Fruit fly (Drosophila melanogaster) whole organism, embryonic: ENCODE measurements around the gene CG31875.
A peak's percentile ranks its signal among the peaks of the same experiment; 100 is the strongest.

Experiments
- Ada2b ChIP-seq: fragments of 200-800 bp; sonication (Bioruptor generic); IDR thresholded peaks from 2 replicates; pipeline ENCODE4 v1.3.6; 2022; ENCODE audit warnings: missing biosample characterization, missing genetic modification characterization
- Adf1 ChIP-seq: fragments of 200-800 bp; sonication (Bioruptor generic); IDR thresholded peaks from 2 replicates; pipeline ENCODE4 v1.3.6; 2022; ENCODE audit warnings: missing biosample characterization, missing genetic modification characterization
- Asciz ChIP-seq: fragments of 200-800 bp; sonication (Bioruptor generic); optimal IDR thresholded peaks from 2 replicates; lab custom pipeline; 2017; ENCODE audit warnings: missing biosample characterization, mild to moderate bottlenecking, missing genetic modification characterization, missing genetic modification reagents
- Bdp1 ChIP-seq: fragments of 200-800 bp; sonication (Bioruptor generic); optimal IDR thresholded peaks from 3 replicates; lab custom pipeline; 2016; ENCODE audit warnings: missing biosample characterization, missing genetic modification characterization
- BtbVII ChIP-seq: fragments of 200-800 bp; sonication (Bioruptor generic); optimal IDR thresholded peaks from 3 replicates; lab custom pipeline; 2017; ENCODE audit warnings: missing biosample characterization, mild to moderate bottlenecking, missing genetic modification characterization
- CG12391 ChIP-seq: fragments of 200-800 bp; sonication (Bioruptor generic); optimal IDR thresholded peaks from 3 replicates; lab custom pipeline; 2018; ENCODE audit warnings: missing biosample characterization, mild to moderate bottlenecking, missing genetic modification characterization, moderate library complexity
- CG14014 ChIP-seq: fragments of 200-800 bp; sonication (Bioruptor generic); IDR thresholded peaks from 2 replicates; pipeline ENCODE4 v1.3.6; 2022; ENCODE audit warnings: missing biosample characterization, missing genetic modification characterization
- CG14710 ChIP-seq: fragments of 200-800 bp; sonication (Bioruptor generic); optimal IDR thresholded peaks from 3 replicates; lab custom pipeline; 2019; ENCODE audit warnings: missing biosample characterization, mild to moderate bottlenecking, missing genetic modification characterization, moderate library complexity
- CG15011 ChIP-seq: fragments of 200-800 bp; sonication (Bioruptor generic); optimal IDR thresholded peaks from 3 replicates; lab custom pipeline; 2018; ENCODE audit warnings: missing biosample characterization, mild to moderate bottlenecking, missing genetic modification characterization
- CG15479 ChIP-seq: fragments of 200-800 bp; sonication (Bioruptor generic); optimal IDR thresholded peaks from 3 replicates; lab custom pipeline; 2019; ENCODE audit warnings: missing biosample characterization, mild to moderate bottlenecking, missing genetic modification characterization, moderate library complexity
- CG17328 ChIP-seq: fragments of 200-800 bp; sonication (Bioruptor generic); IDR thresholded peaks from 2 replicates; pipeline ENCODE4 v1.3.6; 2022; ENCODE audit warnings: missing biosample characterization, missing genetic modification characterization
- CG2116 ChIP-seq: fragments of 200-800 bp; sonication (Bioruptor generic); optimal IDR thresholded peaks from 3 replicates; lab custom pipeline; 2018; ENCODE audit warnings: missing biosample characterization, mild to moderate bottlenecking, missing genetic modification characterization
- CG2712 ChIP-seq: fragments of 200-800 bp; optimal IDR thresholded peaks from 3 replicates; lab custom pipeline; 2019; ENCODE audit warnings: missing biosample characterization, mild to moderate bottlenecking, missing genetic modification characterization, moderate library complexity
- CG3995 ChIP-seq: fragments of 200-800 bp; sonication (Bioruptor generic); optimal IDR thresholded peaks from 3 replicates; lab custom pipeline; 2016; ENCODE audit warnings: missing biosample characterization, missing genetic modification characterization
- CG4282 ChIP-seq: fragments of 200-800 bp; sonication (Bioruptor generic); optimal IDR thresholded peaks from 2 replicates; lab custom pipeline; 2016; ENCODE audit warnings: missing biosample characterization, missing genetic modification characterization
- CG4360 ChIP-seq: fragments of 200-800 bp; sonication (Bioruptor generic); IDR thresholded peaks from 2 replicates; pipeline ENCODE4 v1.3.6; 2022; ENCODE audit warnings: missing biosample characterization, missing genetic modification characterization
- CG6272 ChIP-seq: fragments of 200-800 bp; sonication (Bioruptor generic); IDR thresholded peaks from 2 replicates; pipeline ENCODE4 v1.3.6; 2022; ENCODE audit warnings: missing biosample characterization, missing genetic modification characterization
- Dad ChIP-seq: fragments of 200-800 bp; sonication (Bioruptor generic); optimal IDR thresholded peaks from 3 replicates; lab custom pipeline; 2016; ENCODE audit warnings: missing biosample characterization, missing genetic modification characterization
- Dref ChIP-seq: fragments of 200-800 bp; sonication (Bioruptor generic); IDR thresholded peaks from 2 replicates; pipeline ENCODE4 v1.3.6; 2022; ENCODE audit warnings: missing biosample characterization, missing genetic modification characterization
- Drgx ChIP-seq: fragments of 200-800 bp; sonication (Bioruptor generic); IDR thresholded peaks from 2 replicates; pipeline ENCODE4 v1.3.6; 2022; ENCODE audit warnings: missing biosample characterization, missing genetic modification characterization
- Elba2 ChIP-seq: fragments of 200-800 bp; sonication (Bioruptor generic); optimal IDR thresholded peaks from 3 replicates; lab custom pipeline; 2016; ENCODE audit warnings: missing biosample characterization, missing genetic modification characterization
- Gug ChIP-seq: fragments of 200-800 bp; sonication (Bioruptor generic); IDR thresholded peaks from 4 replicates; pipeline ENCODE4 v1.3.6; 2022; ENCODE audit warnings: missing biosample characterization, missing genetic modification characterization
- Lim3 ChIP-seq: fragments of 200-800 bp; sonication (Bioruptor generic); IDR thresholded peaks from 2 replicates; pipeline ENCODE4 v1.3.6; 2022; ENCODE audit warnings: missing biosample characterization, missing genetic modification characterization
- Oli ChIP-seq: fragments of 200-800 bp; sonication (Bioruptor generic); optimal IDR thresholded peaks from 2 replicates; lab custom pipeline; 2018; ENCODE audit warnings: missing biosample characterization, mild to moderate bottlenecking, missing genetic modification characterization, moderate library complexity
- Vsx1 ChIP-seq: fragments of 200-800 bp; sonication (Bioruptor generic); optimal IDR thresholded peaks from 2 replicates; lab custom pipeline; 2017; ENCODE audit warnings: missing biosample characterization, mild to moderate bottlenecking, missing genetic modification characterization, missing genetic modification reagents
- Xrp1 ChIP-seq: fragments of 200-800 bp; sonication (Bioruptor generic); IDR thresholded peaks from 2 replicates; pipeline ENCODE4 v1.3.6; 2022; ENCODE audit warnings: missing biosample characterization, missing genetic modification characterization
- ac ChIP-seq: fragments of 200-800 bp; sonication (Bioruptor generic); optimal IDR thresholded peaks from 3 replicates; lab custom pipeline; 2017; ENCODE audit warnings: missing biosample characterization, mild to moderate bottlenecking, missing genetic modification characterization
- az2 ChIP-seq: fragments of 200-800 bp; sonication (Bioruptor generic); optimal IDR thresholded peaks from 3 replicates; lab custom pipeline; 2016; ENCODE audit warnings: missing biosample characterization, missing genetic modification characterization
- bbx ChIP-seq: fragments of 200-800 bp; sonication (Bioruptor generic); IDR thresholded peaks from 2 replicates; pipeline ENCODE4 v1.3.6; 2022; ENCODE audit warnings: missing biosample characterization, missing genetic modification characterization; ENCODE audit not compliant: partially characterized antibody
- cas ChIP-seq: fragments of 200-800 bp; sonication (Bioruptor generic); IDR thresholded peaks from 2 replicates; pipeline ENCODE4 v1.3.6; 2022; ENCODE audit warnings: missing biosample characterization, missing genetic modification characterization
- dati ChIP-seq: fragments of 200-800 bp; sonication (Bioruptor generic); IDR thresholded peaks from 2 replicates; pipeline ENCODE4 v1.3.6; 2022; ENCODE audit warnings: missing biosample characterization, missing genetic modification characterization
- dimm ChIP-seq: fragments of 200-800 bp; sonication (Bioruptor generic); IDR thresholded peaks from 2 replicates; pipeline ENCODE4 v1.3.6; 2022; ENCODE audit warnings: missing biosample characterization, missing genetic modification characterization
- ftz-f1 ChIP-seq: fragments of 200-800 bp; sonication (Bioruptor generic); optimal IDR thresholded peaks from 2 replicates; lab custom pipeline; 2016; ENCODE audit warnings: missing biosample characterization, missing genetic modification characterization
- grn ChIP-seq: fragments of 200-800 bp; sonication (Bioruptor generic); optimal IDR thresholded peaks from 3 replicates; lab custom pipeline; 2017; ENCODE audit warnings: missing biosample characterization, missing genetic modification characterization
- gro ChIP-seq: fragments of 200-800 bp; sonication (Bioruptor generic); optimal IDR thresholded peaks from 2 replicates; lab custom pipeline; 2016; ENCODE audit warnings: missing biosample characterization, missing genetic modification characterization
- kah ChIP-seq: fragments of 200-800 bp; sonication (Bioruptor generic); optimal IDR thresholded peaks from 2 replicates; lab custom pipeline; 2018; ENCODE audit warnings: missing biosample characterization, mild to moderate bottlenecking, missing genetic modification characterization
- nau ChIP-seq: fragments of 200-800 bp; sonication (Bioruptor generic); optimal IDR thresholded peaks from 3 replicates; lab custom pipeline; 2017; ENCODE audit warnings: missing biosample characterization, mild to moderate bottlenecking, missing genetic modification characterization, missing genetic modification reagents
- nom ChIP-seq: fragments of 200-800 bp; sonication (Bioruptor generic); optimal IDR thresholded peaks from 2 replicates; lab custom pipeline; 2017; ENCODE audit warnings: missing biosample characterization, missing genetic modification characterization, mild to moderate bottlenecking, moderate library complexity, missing genetic modification reagents
- oc ChIP-seq: fragments of 200-800 bp; sonication (Bioruptor generic); optimal IDR thresholded peaks from 2 replicates; lab custom pipeline; 2018; ENCODE audit warnings: missing biosample characterization, mild to moderate bottlenecking, missing genetic modification characterization, moderate library complexity
- otp ChIP-seq: fragments of 200-800 bp; sonication (Bioruptor generic); IDR thresholded peaks from 3 replicates; pipeline ENCODE4, ENCODE4 v1.3.6; 2022; ENCODE audit warnings: missing biosample characterization, missing genetic modification characterization
- pan ChIP-seq, 4 experiments: fragments of >200 bp in 3 of 4; fragments of 200-800 bp in 1 of 4; sonication (Bioruptor generic) in 1 of 4; optimal IDR thresholded peaks in 3 of 4; IDR thresholded peaks in 1 of 4; 2 replicates each; pipeline versions ENCODE4 v1.3.6 to Lab custom; 2017 to 2022; ENCODE audit warnings: missing biosample characterization in 2 of 4, missing genetic modification characterization in 2 of 4, mixed read lengths in 1 of 4
- pnt ChIP-seq: fragments of 200-800 bp; sonication (Bioruptor generic); optimal IDR thresholded peaks from 3 replicates; lab custom pipeline; 2016; ENCODE audit warnings: missing biosample characterization, missing genetic modification characterization
- ranshi ChIP-seq: fragments of 200-800 bp; sonication (Bioruptor generic); IDR thresholded peaks from 2 replicates; pipeline ENCODE4 v1.3.6; 2022; ENCODE audit warnings: missing biosample characterization, missing genetic modification characterization
- ro ChIP-seq: fragments of 200-800 bp; sonication (Bioruptor generic); IDR thresholded peaks from 2 replicates; pipeline ENCODE4 v1.3.6; 2022; ENCODE audit warnings: missing biosample characterization, missing genetic modification characterization
- salm ChIP-seq: fragments of 200-800 bp; sonication (Bioruptor generic); optimal IDR thresholded peaks from 2 replicates; lab custom pipeline; 2018; ENCODE audit warnings: missing biosample characterization, mild to moderate bottlenecking, missing genetic modification characterization
- slou ChIP-seq: fragments of 200-800 bp; sonication (Bioruptor generic); optimal IDR thresholded peaks from 3 replicates; lab custom pipeline; 2016; ENCODE audit warnings: missing biosample characterization, missing genetic modification characterization
- sug ChIP-seq: fragments of 200-800 bp; optimal IDR thresholded peaks from 2 replicates; lab custom pipeline; 2019; ENCODE audit warnings: missing biosample characterization, mild to moderate bottlenecking, missing genetic modification characterization, moderate library complexity
- zfh2 ChIP-seq: fragments of 200-800 bp; sonication (Bioruptor generic); optimal IDR thresholded peaks from 2 replicates; lab custom pipeline; 2016; ENCODE audit warnings: missing biosample characterization, missing genetic modification characterization

CG31875 gene

dm6 chr2L:9986402-9987350 is 15.9 kb downstream of the CG31875 start (continued):
- TF ChIP-seq CG4360 (GFP tag; lab: Robert Waterston, UW) (peak; percentile 34; the same call in 1 of the 2 replicates), Ada2b (peak; percentile 71), Dref (GFP tag; lab: Robert Waterston, UW) (no peak), CG14014 (GFP tag; lab: Robert Waterston, UW) (no peak), Vsx1 (no peak), pnt (GFP tag; lab: Kevin White, UChicago) (no peak), ranshi (GFP tag; lab: Robert Waterston, UW) (peak; percentile 67; the same call in 1 of the 2 replicates), CG15479 (GFP tag; lab: Kevin White, UChicago) (no peak), gro (GFP tag; lab: Kevin White, UChicago) (no peak), Adf1 (GFP tag; lab: Robert Waterston, UW) (no peak), CG15011 (GFP tag; lab: Kevin White, UChicago) (no peak), nom (GFP tag; lab: Kevin White, UChicago) (peak; percentile 89), cas (GFP tag; lab: Robert Waterston, UW) (no peak), ro (no peak), pan (optimal IDR thresholded peaks at IDR 0.05; lab: Kevin White, UChicago) (no peak), pan (GFP tag; optimal IDR thresholded peaks at IDR 0.05 in 1 of 2, IDR thresholded peaks at IDR 0.05 in 1 of 2) (peak in 1 of 2 experiments; percentile 69), ac (GFP tag; lab: Kevin White, UChicago) (no peak), CG14710 (tag; lab: Kevin White, UChicago) (peak; percentile 47), Drgx (GFP tag; lab: Robert Waterston, UW) (peak; percentile 94), Xrp1 (GFP tag; lab: Robert Waterston, UW) (peak; percentile 85), BtbVII (GFP tag; lab: Kevin White, UChicago) (no peak), dati (GFP tag; lab: Robert Waterston, UW) (0 out of 2 replicates have a peak, but pooled peaks have one; percentile 30), grn (no peak), zfh2 (no peak), kah (GFP tag; lab: Kevin White, UChicago) (no peak), Dad (no peak), oc (no peak), bbx (GFP tag; lab: Robert Waterston, UW) (no peak), CG12391 (tag; lab: Kevin White, UChicago) (peak; percentile 48), otp (GFP tag; lab: Robert Waterston, UW) (peak; percentile 70; the same call in 2 of the 3 replicates), Gug (peak; percentile 61; the same call in 3 of the 4 replicates), dimm (GFP tag; lab: Robert Waterston, UW) (no peak), nau (GFP tag; lab: Kevin White, UChicago) (no peak), salm (tag; lab: Kevin White, UChicago) (no peak), CG6272 (GFP tag; lab: Robert Waterston, UW) (peak; percentile 33; the same call in 1 of the 2 replicates), Bdp1 (GFP tag; lab: Kevin White, UChicago) (no peak), Elba2 (GFP tag; lab: Kevin White, UChicago) (no peak), Oli (tag; lab: Kevin White, UChicago) (peak; percentile 63), CG2116 (GFP tag; lab: Kevin White, UChicago) (no peak), CG2712 (tag; lab: Kevin White, UChicago) (peak; percentile 71), az2 (GFP tag; lab: Kevin White, UChicago) (peak; percentile 34), ftz-f1 (GFP tag; lab: Kevin White, UChicago) (no peak), CG4282 (GFP tag; lab: Kevin White, UChicago) (no peak), slou (GFP tag; lab: Kevin White, UChicago) (no peak), sug (tag; lab: Kevin White, UChicago) (no peak), CG3995 (GFP tag; lab: Kevin White, UChicago) (no peak), Asciz (GFP tag; lab: Kevin White, UChicago) (peak; percentile 43), CG17328 (peak; percentile 73), Lim3 (GFP tag; lab: Robert Waterston, UW) (no peak)
